Fruit fly (Drosophila melanogaster) whole organism, adult: ENCODE data around the gene CG5162.

Source experiments
- CG11617 ChIP-seq: fragments of 200-800 bp; sonication (Bioruptor generic); optimal IDR thresholded peaks from 2 replicates; lab custom pipeline; 2017; ENCODE audit warnings: mild to moderate bottlenecking, missing biosample characterization, missing genetic modification reagents, missing genetic modification characterization
- CG12768 ChIP-seq: fragments of 200-800 bp; sonication (Bioruptor generic); optimal IDR thresholded peaks from 2 replicates; lab custom pipeline; 2017; ENCODE audit warnings: missing biosample characterization, missing genetic modification characterization, mild to moderate bottlenecking, moderate library complexity, missing genetic modification reagents
- CG14711 ChIP-seq: fragments of 200-800 bp; sonication (Bioruptor generic); optimal IDR thresholded peaks from 2 replicates; lab custom pipeline; 2018; ENCODE audit warnings: missing biosample characterization, mild to moderate bottlenecking, missing genetic modification characterization, moderate library complexity
- CG1620 ChIP-seq: fragments of 200-800 bp; sonication (Bioruptor generic); optimal IDR thresholded peaks from 2 replicates; lab custom pipeline; 2016; ENCODE audit warnings: missing biosample characterization, missing genetic modification characterization
- CG33017 ChIP-seq: fragments of 200-800 bp; sonication (Bioruptor generic); optimal IDR thresholded peaks from 2 replicates; lab custom pipeline; 2018; ENCODE audit warnings: missing biosample characterization, mild to moderate bottlenecking, missing genetic modification characterization, moderate library complexity
- CG5204 ChIP-seq: fragments of 200-800 bp; sonication (Bioruptor generic); optimal IDR thresholded peaks from 2 replicates; lab custom pipeline; 2016; ENCODE audit warnings: missing biosample characterization, missing genetic modification characterization
- CG7045 ChIP-seq: fragments of 200-800 bp; sonication (Bioruptor generic); optimal IDR thresholded peaks from 2 replicates; lab custom pipeline; 2017; ENCODE audit warnings: missing biosample characterization, mild to moderate bottlenecking, missing genetic modification characterization
- CG7101 ChIP-seq: fragments of 200-800 bp; sonication (Bioruptor generic); optimal IDR thresholded peaks from 2 replicates; lab custom pipeline; 2018; ENCODE audit warnings: missing biosample characterization, mild to moderate bottlenecking, missing genetic modification characterization, moderate library complexity
- Clk ChIP-seq: fragments of 200-800 bp; sonication (Bioruptor generic); optimal IDR thresholded peaks from 2 replicates; lab custom pipeline; 2017; ENCODE audit warnings: missing biosample characterization, missing genetic modification characterization
- Crg-1 ChIP-seq: fragments of 200-800 bp; sonication (Bioruptor generic); optimal IDR thresholded peaks from 2 replicates; lab custom pipeline; 2016; ENCODE audit warnings: missing biosample characterization, missing genetic modification characterization
- Hr96 ChIP-seq: fragments of 200-800 bp; sonication (Bioruptor generic); optimal IDR thresholded peaks from 2 replicates; lab custom pipeline; 2016; ENCODE audit warnings: missing biosample characterization, missing genetic modification characterization
- Mnt ChIP-seq: fragments of 200-800 bp; sonication (Bioruptor generic); optimal IDR thresholded peaks from 2 replicates; lab custom pipeline; 2016; ENCODE audit warnings: missing biosample characterization, mild to moderate bottlenecking, missing genetic modification characterization
- bab1 ChIP-seq: fragments of 200-800 bp; sonication (Bioruptor generic); optimal IDR thresholded peaks from 3 replicates; lab custom pipeline; 2019; ENCODE audit warnings: missing biosample characterization, mild to moderate bottlenecking, missing genetic modification characterization, moderate library complexity
- cic ChIP-seq: fragments of 200-800 bp; sonication (Bioruptor generic); optimal IDR thresholded peaks from 2 replicates; lab custom pipeline; 2017; ENCODE audit warnings: missing biosample characterization, mild to moderate bottlenecking, missing genetic modification characterization, moderate library complexity
- kay ChIP-seq: fragments of 200-800 bp; sonication (Bioruptor generic); peaks from one replicate; lab custom pipeline; 2016; ENCODE audit warnings: missing biosample characterization, missing genetic modification characterization, borderline replicate concordance
- ovo ChIP-seq: fragments of 200-800 bp; sonication (Bioruptor generic); optimal IDR thresholded peaks from 2 replicates; lab custom pipeline; 2016; ENCODE audit warnings: missing biosample characterization, missing genetic modification characterization
- pad ChIP-seq: fragments of 200-800 bp; sonication (Bioruptor generic); optimal IDR thresholded peaks from 3 replicates; lab custom pipeline; 2017; ENCODE audit warnings: missing biosample characterization, missing genetic modification characterization, mild to moderate bottlenecking, moderate library complexity, missing genetic modification reagents
- tj ChIP-seq: fragments of 200-800 bp; sonication (Bioruptor generic); optimal IDR thresholded peaks from 3 replicates; lab custom pipeline; 2017; ENCODE audit warnings: missing biosample characterization, mild to moderate bottlenecking, missing genetic modification characterization, moderate library complexity
- toe ChIP-seq: fragments of 200-800 bp; sonication (Bioruptor generic); optimal IDR thresholded peaks from 2 replicates; lab custom pipeline; 2016; ENCODE audit warnings: missing biosample characterization, missing genetic modification characterization

CG5162 gene

dm6 chrX:17232642-17233041, 17.5 kb downstream of the CG5162 start, which contains the start of gene f:
Gene f, plus strand, starts transcription at chrX:17232942.
- TF ChIP-seq tj (no peak), Mnt (no peak), CG14711 (no peak)

dm6 chrX:17236468-17236867, 21.4 kb downstream of the CG5162 start:
- TF ChIP-seq toe (GFP tag; lab: Kevin White, UChicago) (no peak), CG5204 (GFP tag; lab: Kevin White, UChicago) (no peak)

- TF ChIP-seq pad (GFP tag; lab: Kevin White, UChicago) = no peak
- no peak for TF ChIP-seq toe (GFP tag; lab: Kevin White, UChicago)
- no peak for TF ChIP-seq CG7045
- TF ChIP-seq CG11617 (GFP tag; lab: Kevin White, UChicago) = no peak
- TF ChIP-seq cic (GFP tag; lab: Kevin White, UChicago) = no peak
- TF ChIP-seq Clk (GFP tag; lab: Kevin White, UChicago) = no peak
Measured at dm6 chrX:17237421-17237820, 22.3 kb downstream of the CG5162 start.

- no peak for TF ChIP-seq toe (GFP tag; lab: Kevin White, UChicago)
- no peak for TF ChIP-seq CG33017
- no peak for TF ChIP-seq Crg-1 (GFP tag; lab: Kevin White, UChicago)
- no peak for TF ChIP-seq CG14711
- TF ChIP-seq CG7101 (tag; lab: Kevin White, UChicago) = no peak
- TF ChIP-seq CG12768 (GFP tag; lab: Kevin White, UChicago) = no peak
- peak; percentile 42 for TF ChIP-seq bab1 (GFP tag; lab: Kevin White, UChicago)
- no peak for TF ChIP-seq kay (GFP tag; lab: Kevin White, UChicago)
- peak; percentile 2 for TF ChIP-seq CG5204 (GFP tag; lab: Kevin White, UChicago)
- no peak for TF ChIP-seq tj
Measured at dm6 chrX:17244854-17245253, 29.8 kb downstream of the CG5162 start, which contains the start of gene CG8915. Gene CG8915, minus strand, starts transcription at chrX:17245001.

- TF ChIP-seq pad (GFP tag; lab: Kevin White, UChicago) (no peak), CG7101 (tag; lab: Kevin White, UChicago) (no peak), CG1620 (GFP tag; lab: Kevin White, UChicago) (no peak), Crg-1 (GFP tag; lab: Kevin White, UChicago) (no peak), Mnt (no peak), ovo (GFP tag; lab: Kevin White, UChicago) (no peak), Clk (GFP tag; lab: Kevin White, UChicago) (no peak), tj (no peak), CG5204 (GFP tag; lab: Kevin White, UChicago) (no peak), CG11617 (GFP tag; lab: Kevin White, UChicago) (no peak), kay (GFP tag; lab: Kevin White, UChicago) (no peak), Hr96 (GFP tag; lab: Kevin White, UChicago) (no peak), bab1 (GFP tag; lab: Kevin White, UChicago) (no peak), CG12768 (GFP tag; lab: Kevin White, UChicago) (no peak)
Measured at dm6 chrX:17246916-17247315, 31.8 kb downstream of the CG5162 start, which contains the start of gene CG42854. Gene CG42854, minus strand, starts transcription at chrX:17247016.

dm6 chrX:17249326-17249725, 34.2 kb downstream of the CG5162 start, which contains the start of gene CG8675:
Gene CG8675, minus strand, starts transcription at chrX:17249502.
- TF ChIP-seq Mnt (peak; percentile 41), toe (GFP tag; lab: Kevin White, UChicago) (no peak)

- TF ChIP-seq Crg-1 (GFP tag; lab: Kevin White, UChicago) (no peak), ovo (GFP tag; lab: Kevin White, UChicago) (no peak)
Measured at dm6 chrX:17254094-17254493, 39.0 kb downstream of the CG5162 start.

- TF ChIP-seq tj (no peak), Clk (GFP tag; lab: Kevin White, UChicago) (no peak), Hr96 (GFP tag; lab: Kevin White, UChicago) (no peak), CG1620 (GFP tag; lab: Kevin White, UChicago) (no peak), CG7045 (no peak), pad (GFP tag; lab: Kevin White, UChicago) (no peak), bab1 (GFP tag; lab: Kevin White, UChicago) (no peak), Crg-1 (GFP tag; lab: Kevin White, UChicago) (no peak), CG33017 (no peak), CG11617 (GFP tag; lab: Kevin White, UChicago) (no peak)
Measured at dm6 chrX:17255677-17256076, 40.6 kb downstream of the CG5162 start.

dm6 chrX:17262049-17262448, 46.9 kb downstream of the CG5162 start:
- TF ChIP-seq Mnt (no peak), ovo (GFP tag; lab: Kevin White, UChicago) (no peak), CG1620 (GFP tag; lab: Kevin White, UChicago) (no peak), Crg-1 (GFP tag; lab: Kevin White, UChicago) (no peak), CG5204 (GFP tag; lab: Kevin White, UChicago) (no peak), toe (GFP tag; lab: Kevin White, UChicago) (no peak), bab1 (GFP tag; lab: Kevin White, UChicago) (no peak), CG12768 (GFP tag; lab: Kevin White, UChicago) (no peak), CG7101 (tag; lab: Kevin White, UChicago) (no peak)
